Worm (Caenorhabditis elegans): ENCODE results near the gene trxr-2.

trxr-2 gene

DNA sequence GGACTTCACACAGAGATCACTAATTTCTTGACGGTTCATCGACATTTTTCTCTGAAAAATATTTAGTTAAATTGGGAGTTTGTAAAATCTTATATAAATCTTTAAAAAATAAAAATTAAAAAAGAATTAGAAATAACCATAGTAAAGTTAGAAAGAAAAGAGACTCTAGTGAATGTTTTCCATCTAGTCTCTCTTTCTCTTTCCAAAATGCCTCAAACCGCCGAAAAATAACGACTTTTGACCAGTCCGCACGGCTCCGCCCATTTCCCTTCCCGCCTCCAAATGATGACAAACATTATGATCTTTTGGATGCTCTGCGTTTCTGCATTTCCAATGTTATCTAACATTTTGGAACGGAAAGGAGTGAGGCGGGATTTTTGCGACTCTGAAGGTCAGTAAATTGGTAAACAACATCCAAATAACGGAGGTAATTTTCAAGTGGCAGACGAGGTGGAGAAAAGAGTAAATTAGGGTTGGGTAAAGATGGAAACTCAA, 9.7 kb downstream of the trxr-2 start, which contains the start of gene glb-1:
Gene glb-1, minus strand, starts transcription at position 51 of the 495 bp plus-strand sequence.
- TF ChIP-seq unc-62 (GFP tag; optimal IDR thresholded peaks at IDR 0.05) (no peak), aly-2 (tag; optimal IDR thresholded peaks at IDR 0.05) (no peak), lin-13 (GFP tag; optimal IDR thresholded peaks at IDR 0.05) (no peak), sma-3 (GFP tag; optimal IDR thresholded peaks at IDR 0.05) (no peak), nhr-129 (tag; optimal IDR thresholded peaks at IDR 0.05) (peak; percentile 4), ztf-4 (tag; optimal IDR thresholded peaks at IDR 0.05) (no peak), nhr-237 (tag; optimal IDR thresholded peaks at IDR 0.05) (no peak), blmp-1 (tag; optimal IDR thresholded peaks at IDR 0.05; ENCODE audit: insufficient read depth) (no peak), nhr-77 (tag; optimal IDR thresholded peaks at IDR 0.05) (no peak), lsy-2 (tag; optimal IDR thresholded peaks at IDR 0.05) (no peak), nhr-12 (tag; optimal IDR thresholded peaks at IDR 0.05) (no peak), ama-1 (optimal IDR thresholded peaks at IDR 0.05) (no peak), nhr-25 (tag; optimal IDR thresholded peaks at IDR 0.05) (peak; percentile 65), nhr-11 (tag; optimal IDR thresholded peaks at IDR 0.05) (no peak), R02D3.7 (tag; optimal IDR thresholded peaks at IDR 0.05) (no peak)

- TF ChIP-seq ztf-4 (tag; optimal IDR thresholded peaks at IDR 0.05) = no peak
- TF ChIP-seq nhr-237 (tag; optimal IDR thresholded peaks at IDR 0.05) = no peak
- no peak for TF ChIP-seq ama-1 (optimal IDR thresholded peaks at IDR 0.05)
- no peak for TF ChIP-seq lin-11 (tag; optimal IDR thresholded peaks at IDR 0.05)
- TF ChIP-seq lin-39 (tag; optimal IDR thresholded peaks at IDR 0.05) = no peak
- TF ChIP-seq nhr-25 (tag; optimal IDR thresholded peaks at IDR 0.05) = no peak
- TF ChIP-seq crh-2 (tag; optimal IDR thresholded peaks at IDR 0.05) = no peak
- TF ChIP-seq blmp-1 (tag; optimal IDR thresholded peaks at IDR 0.05; ENCODE audit: insufficient read depth) = no peak
- TF ChIP-seq R02D3.7 (tag; optimal IDR thresholded peaks at IDR 0.05) = no peak
- TF ChIP-seq nhr-23 (tag; optimal IDR thresholded peaks at IDR 0.05) = no peak
Observed at ce11 chrIII:8923937-8924336, 10.4 kb downstream of the trxr-2 start, which contains the start of gene ZK637.12. TSS of gene ZK637.12 (plus strand) at chrIII:8924237.

ce11 chrIII:8925539-8925938, 12.0 kb downstream of the trxr-2 start:
- peak; percentile 58 for TF ChIP-seq sma-9 (GFP tag; optimal IDR thresholded peaks at IDR 0.05)
- TF ChIP-seq sma-9 (tag; optimal IDR thresholded peaks at IDR 0.05) = no peak
- peak; percentile 16 for TF ChIP-seq fos-1 (tag; optimal IDR thresholded peaks at IDR 0.05)
- no peak for TF ChIP-seq unc-55 (GFP tag; optimal IDR thresholded peaks at IDR 0.05)

DNA sequence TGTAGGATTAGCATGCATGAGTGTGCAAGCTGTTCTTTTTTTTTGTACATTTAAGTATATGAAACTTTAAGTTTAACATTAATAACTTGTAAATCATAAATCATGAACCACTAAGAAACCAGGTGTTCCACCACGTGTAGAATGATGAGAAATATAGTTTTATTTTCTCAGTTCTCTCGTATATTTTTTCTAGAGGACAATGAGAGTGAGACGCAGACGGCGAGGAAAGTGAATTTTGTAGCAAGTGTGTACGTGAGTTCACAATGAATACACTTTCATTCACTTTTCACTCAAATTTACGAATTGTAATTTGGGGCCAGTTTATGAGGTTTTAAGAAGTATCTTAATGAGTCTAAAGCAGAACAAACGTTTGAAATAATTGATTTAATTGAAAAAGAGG, 12.9 kb downstream of the trxr-2 start:
- TF ChIP-seq sma-9 (GFP tag; optimal IDR thresholded peaks at IDR 0.05) (no peak), sma-9 (tag; optimal IDR thresholded peaks at IDR 0.05) (no peak), nhr-23 (tag; optimal IDR thresholded peaks at IDR 0.05) (no peak), fos-1 (tag; optimal IDR thresholded peaks at IDR 0.05) (peak; percentile 19), nhr-12 (tag; optimal IDR thresholded peaks at IDR 0.05) (no peak), unc-55 (GFP tag; optimal IDR thresholded peaks at IDR 0.05) (no peak), nhr-25 (tag; optimal IDR thresholded peaks at IDR 0.05) (no peak), blmp-1 (tag; optimal IDR thresholded peaks at IDR 0.05; ENCODE audit: insufficient read depth) (peak; percentile 88), ZK546.5 (tag; optimal IDR thresholded peaks at IDR 0.05) (no peak), gmeb-1 (tag; optimal IDR thresholded peaks at IDR 0.05) (peak; percentile 1), sem-4 (tag; optimal IDR thresholded peaks at IDR 0.05) (peak; percentile 12), crh-2 (tag; optimal IDR thresholded peaks at IDR 0.05) (peak; percentile 31), ceh-16 (tag; optimal IDR thresholded peaks at IDR 0.05) (no peak), sma-3 (GFP tag; optimal IDR thresholded peaks at IDR 0.05) (peak; percentile 28), lsy-2 (tag; optimal IDR thresholded peaks at IDR 0.05) (no peak), ztf-1 (GFP tag; conservative IDR thresholded peaks at IDR 0.05) (no peak), C34F6.9 (tag; optimal IDR thresholded peaks at IDR 0.05) (peak; percentile 6)

DNA sequence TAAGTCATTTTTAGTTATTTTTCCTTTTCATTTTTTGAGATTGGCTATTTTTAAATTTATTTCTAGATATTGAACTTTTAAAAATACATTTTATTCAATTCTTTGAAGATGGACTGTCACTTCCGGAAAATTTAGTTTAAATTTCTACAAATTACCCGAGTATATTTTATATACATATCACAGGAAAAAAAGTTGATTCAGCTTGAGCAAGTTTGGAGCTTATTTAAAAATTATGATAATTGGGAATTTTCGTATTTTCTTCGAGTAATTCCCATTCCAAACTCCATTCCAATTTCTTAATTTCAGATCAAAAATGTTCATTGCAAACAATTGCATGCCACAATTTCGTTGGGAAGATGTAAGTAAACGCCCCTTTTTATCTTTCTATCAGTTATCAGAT, 16.2 kb downstream of the trxr-2 start, which contains the start of gene arrd-15:
Gene arrd-15, plus strand, starts transcription at position 301 of the 400 bp plus-strand sequence.
- TF ChIP-seq peb-1 (tag; optimal IDR thresholded peaks at IDR 0.05) (no peak), C34F6.9 (tag; optimal IDR thresholded peaks at IDR 0.05) (no peak), nhr-77 (tag; optimal IDR thresholded peaks at IDR 0.05) (no peak)

DNA sequence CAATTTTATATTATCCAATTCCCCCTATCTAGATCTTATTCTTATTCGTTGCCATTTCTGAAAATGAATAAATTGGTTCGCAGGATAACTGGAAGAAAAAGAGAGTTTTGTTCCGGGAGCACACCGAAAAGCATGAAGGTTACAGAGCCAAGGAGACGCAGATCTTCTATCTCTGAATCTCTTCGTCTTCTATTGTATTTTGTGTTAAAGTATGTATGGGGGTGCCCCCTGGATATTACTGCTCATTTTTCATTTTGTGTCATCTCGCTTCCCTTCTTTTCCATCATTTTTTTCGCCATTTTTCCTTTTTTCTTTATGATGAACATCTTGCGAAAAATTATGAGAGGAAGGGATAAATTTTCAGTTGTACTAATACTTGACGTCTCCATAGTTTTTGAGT, 20.1 kb downstream of the trxr-2 start:
- peak; percentile 32 for TF ChIP-seq C34F6.9 (tag; optimal IDR thresholded peaks at IDR 0.05)
- peak in 1 of 2 experiments; percentile 14 for TF ChIP-seq lsy-2 (tag; optimal IDR thresholded peaks at IDR 0.05)
- no peak for TF ChIP-seq ztf-4 (tag; optimal IDR thresholded peaks at IDR 0.05)
